Fruit fly (Drosophila melanogaster) S2 (cell line): ENCODE measurements around the gene meigo.

Experiments used
- CG8478 ChIP-seq: fragments of >200 bp; optimal IDR thresholded peaks from 2 replicates; lab custom pipeline; 2018
- CTCF ChIP-seq, 2 experiments: fragments of >200 bp; optimal IDR thresholded peaks; 2 replicates each; lab custom pipeline; 2018

- no peak for TF ChIP-seq CG8478 (lab: Kevin White, UChicago)
- TF ChIP-seq CTCF (optimal IDR thresholded peaks at IDR 0.05; lab: Kevin White, UChicago) = no peak
These were observed 50.6 kb downstream of the meigo start for dm6 chr3R:21188540-21189276.
